Fruit fly (Drosophila melanogaster) whole organism, larva: ENCODE measurements around the gene teq.

Experiments
- noc ChIP-seq: fragments of 200-800 bp; sonication (Bioruptor generic); optimal IDR thresholded peaks from 3 replicates; lab custom pipeline; 2019; ENCODE audit warnings: missing biosample characterization, mild to moderate bottlenecking, missing genetic modification characterization, moderate library complexity

Gene teq

dm6 chr3L:9065997-9066441 lies 8.4 kb upstream of the teq start, which contains the start of gene Argk1:
Argk1 (minus strand) TSS chr3L:9066027.
- peak; percentile 91 for TF ChIP-seq noc (tag; lab: Kevin White, UChicago)

- peak; percentile 40 for TF ChIP-seq noc (tag; lab: Kevin White, UChicago)
These were observed 7.9 kb upstream of the teq start for dm6 chr3L:9066509-9067021.

- TF ChIP-seq noc (tag; lab: Kevin White, UChicago): no peak
These were observed 2.2 kb upstream of the teq start for dm6 chr3L:9072062-9072730.

DNA sequence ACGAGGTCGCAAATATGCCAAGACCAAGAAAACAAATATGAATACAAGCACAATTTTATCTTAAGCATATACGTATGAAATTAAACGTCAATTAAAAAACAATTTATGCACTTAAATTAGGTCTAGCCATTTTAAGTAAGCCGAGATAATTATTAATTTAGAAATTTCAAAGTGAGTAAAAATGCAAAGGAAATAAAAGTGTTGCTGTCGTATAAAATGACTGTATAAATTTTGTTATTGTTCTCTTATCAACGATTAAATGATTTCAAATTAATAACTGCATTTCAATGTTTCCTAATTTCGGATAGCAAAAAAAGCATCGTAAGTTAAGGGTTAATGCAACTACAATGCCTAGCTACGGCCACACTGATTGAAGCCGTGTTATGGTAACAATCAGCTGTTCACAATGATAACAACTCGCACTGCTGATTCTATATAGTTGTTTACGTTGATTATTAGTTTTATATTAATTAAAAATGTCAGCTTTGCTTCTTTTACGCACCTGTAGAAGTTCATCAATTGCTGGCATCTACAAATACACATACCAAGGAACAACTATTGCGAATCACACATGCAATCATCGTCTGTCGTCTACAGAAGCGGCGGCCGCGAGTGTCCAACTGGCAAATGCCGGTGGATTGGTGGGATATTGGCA lies 1.6 kb upstream of the teq start, which contains the start of the genes CG4911 and CG4942:
Gene CG4911, minus strand, starts transcription at position 1 of the 655 bp plus-strand sequence.
Gene CG4942, plus strand, starts transcription at position 375 of the 655 bp plus-strand sequence.
- TF ChIP-seq noc (tag; lab: Kevin White, UChicago): peak; percentile 51

DNA sequence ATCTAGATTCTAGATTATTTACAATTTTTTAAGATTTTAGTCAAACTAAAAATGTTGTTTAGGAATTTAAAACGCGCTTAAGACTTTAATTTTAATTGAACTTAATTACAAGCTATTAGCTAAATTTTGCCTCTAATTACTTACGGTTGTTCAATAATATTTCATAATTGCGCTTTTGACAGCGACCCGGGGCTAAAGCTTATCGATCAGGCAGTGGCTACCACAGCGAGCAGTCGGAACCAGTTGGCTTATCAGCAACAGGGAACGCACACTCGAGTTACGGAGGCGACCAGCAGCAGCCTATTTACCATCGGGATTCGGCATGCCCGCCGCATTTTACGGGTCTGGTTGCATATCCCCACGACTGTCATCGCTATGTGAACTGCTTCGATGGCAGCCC lies 439 bp downstream of the teq start:
- TF ChIP-seq noc (tag; lab: Kevin White, UChicago): peak; percentile 43

DNA sequence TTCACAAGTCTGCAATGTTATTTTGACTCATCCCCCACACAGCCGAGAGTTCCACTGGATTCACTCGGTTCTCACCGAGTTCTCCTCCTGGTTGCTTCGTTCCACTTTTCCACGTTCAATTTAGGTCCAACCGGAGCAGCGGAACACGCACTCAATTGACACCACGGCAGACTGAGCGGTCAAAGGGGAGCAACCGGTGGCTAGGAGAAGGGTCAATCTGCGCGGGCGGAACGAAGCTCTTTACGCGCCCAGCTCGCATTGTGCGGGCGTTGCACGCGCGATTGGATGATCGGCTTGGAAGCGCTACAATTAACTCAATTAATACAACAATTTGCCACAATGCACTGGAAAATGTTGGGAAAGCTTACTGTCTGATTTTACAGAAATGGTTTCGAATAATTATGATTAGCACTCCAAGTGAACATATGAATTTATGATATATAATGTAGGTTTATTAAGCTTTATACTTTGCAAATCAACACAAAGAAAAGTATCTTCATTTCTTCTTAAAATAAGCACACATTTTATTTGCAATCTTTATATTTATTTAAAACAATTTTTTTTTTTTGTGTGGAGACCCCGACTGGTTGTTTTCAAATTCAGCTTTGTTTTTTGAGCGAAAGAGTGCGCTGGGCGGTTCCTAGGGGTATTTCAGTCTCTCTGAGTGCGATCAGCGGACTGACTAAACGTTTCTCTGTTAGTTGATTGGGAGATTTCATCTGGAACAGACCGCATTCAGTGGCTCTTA lies 18.1 kb downstream of the teq start, which contains the start of gene CG32032:
Gene CG32032, plus strand, starts transcription at position 698 of the 748 bp plus-strand sequence.
- no peak for TF ChIP-seq noc (tag; lab: Kevin White, UChicago)

dm6 chr3L:9094980-9095425 lies 20.6 kb downstream of the teq start:
- TF ChIP-seq noc (tag; lab: Kevin White, UChicago): peak; percentile 42

DNA sequence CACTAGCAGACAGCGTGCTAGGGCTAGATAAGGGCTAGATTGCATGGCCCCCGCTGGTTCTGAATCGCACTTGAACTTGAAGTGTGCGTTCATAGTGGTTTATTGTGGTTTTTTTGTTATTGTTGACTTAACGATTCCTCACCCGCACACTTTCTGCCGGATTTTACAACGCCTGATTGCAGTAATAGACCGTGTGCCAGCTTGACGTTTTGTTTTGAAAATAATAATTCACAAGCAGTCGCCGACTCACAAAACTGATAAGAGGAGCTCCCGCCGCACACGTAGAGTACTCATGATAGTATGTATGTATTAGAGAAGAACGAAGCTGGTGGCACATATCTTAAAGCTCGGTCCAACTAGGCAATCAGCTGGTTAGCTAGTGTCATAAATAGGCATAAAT lies 21.3 kb downstream of the teq start:
- TF ChIP-seq noc (tag; lab: Kevin White, UChicago): no peak

dm6 chr3L:9096648-9097047 lies 22.2 kb downstream of the teq start, which contains the start of gene CG13315:
CG13315 (plus strand) TSS chr3L:9096877.
- peak; percentile 18 for TF ChIP-seq noc (tag; lab: Kevin White, UChicago)

DNA sequence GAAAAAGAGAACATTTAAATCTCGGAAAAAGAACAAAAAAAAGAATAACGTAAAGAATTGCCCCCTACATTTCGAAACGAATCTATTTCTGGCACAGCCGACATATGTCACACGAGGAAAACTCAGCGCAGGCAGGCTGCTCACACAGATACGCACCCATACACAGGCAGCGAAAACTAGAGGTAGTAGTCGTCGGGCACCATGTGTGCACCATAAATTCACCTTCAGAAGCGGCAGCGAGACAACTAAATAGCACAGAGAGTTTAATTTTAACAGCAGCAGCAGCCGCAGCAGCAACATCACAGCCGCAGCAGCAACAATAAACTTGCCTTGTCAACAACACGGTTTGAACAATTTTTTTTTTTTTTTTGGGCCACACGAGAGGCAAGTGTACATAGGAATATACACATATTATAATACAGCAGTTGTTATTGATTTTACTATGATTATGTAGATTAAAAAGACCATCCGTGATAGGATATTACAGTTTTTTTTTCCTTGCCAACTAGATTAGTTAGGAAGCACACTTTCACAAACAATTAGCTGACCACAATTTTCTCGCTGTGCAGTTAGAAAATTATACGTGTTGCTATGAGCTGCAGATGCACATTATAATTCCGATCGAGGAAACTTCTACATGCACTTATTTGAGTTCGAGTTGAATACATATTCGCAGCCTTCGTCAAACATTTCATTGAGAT lies 39.3 kb downstream of the teq start:
- no peak for TF ChIP-seq noc (tag; lab: Kevin White, UChicago)

- TF ChIP-seq noc (tag; lab: Kevin White, UChicago): no peak
These were observed 40.0 kb downstream of the teq start for dm6 chr3L:9114404-9114803.

DNA sequence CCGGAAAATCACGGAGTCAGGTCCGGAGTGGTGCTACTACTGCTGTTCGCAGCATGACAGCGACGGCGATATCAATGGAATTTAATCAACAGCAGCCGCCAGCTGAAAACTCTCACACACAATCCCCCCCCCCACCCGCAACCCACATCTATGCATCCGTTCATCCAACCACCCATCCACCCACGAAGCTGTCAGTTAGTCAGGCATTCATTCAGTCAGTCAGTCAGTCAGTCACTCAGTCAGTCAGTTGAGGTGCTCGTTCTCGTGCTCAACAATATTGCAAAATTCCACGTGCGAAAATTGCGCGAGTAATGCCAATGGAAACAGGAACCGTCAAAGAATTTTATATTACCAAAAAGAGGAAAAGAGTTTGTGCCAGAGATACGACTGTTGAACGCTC lies 41.2 kb downstream of the teq start:
- TF ChIP-seq noc (tag; lab: Kevin White, UChicago): no peak

dm6 chr3L:9119564-9119963 lies 45.1 kb downstream of the teq start:
- no peak for TF ChIP-seq noc (tag; lab: Kevin White, UChicago)

DNA sequence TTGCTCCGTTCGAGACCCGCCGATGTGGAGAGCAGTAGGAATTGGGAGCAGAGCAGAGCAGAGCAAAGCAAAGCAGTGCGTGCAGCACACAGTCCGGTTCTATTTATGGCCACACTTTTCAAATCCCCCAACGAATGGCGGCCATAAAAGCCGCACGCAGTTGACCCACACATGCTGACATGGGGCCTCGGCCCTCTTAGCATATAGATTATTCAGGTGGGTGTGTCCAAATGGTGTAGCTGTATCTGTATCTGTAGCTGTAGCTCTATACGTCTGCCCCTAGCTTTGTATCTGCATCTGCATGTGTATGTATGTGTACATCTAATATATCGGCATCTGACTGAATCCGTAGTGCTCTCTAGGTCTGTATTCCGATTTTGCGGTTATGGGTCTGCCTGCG lies 46.8 kb downstream of the teq start:
- TF ChIP-seq noc (tag; lab: Kevin White, UChicago): no peak

DNA sequence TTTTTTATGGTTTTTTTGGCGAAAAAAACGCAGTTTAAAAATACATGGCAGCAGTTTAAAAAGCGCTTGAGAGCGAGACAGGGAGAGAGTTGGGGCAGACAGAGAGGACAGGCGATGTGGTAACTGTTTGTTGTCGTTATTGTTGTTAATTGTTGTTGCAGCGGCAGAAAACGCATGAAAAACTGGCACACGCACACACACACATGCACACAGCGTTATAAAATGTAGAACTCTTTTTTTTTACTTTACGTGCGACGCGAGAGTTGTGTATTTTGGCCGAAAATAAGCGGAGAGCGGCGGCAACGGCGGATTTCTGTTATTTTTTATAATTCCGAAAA lies 50.4 kb downstream of the teq start:
- no peak for TF ChIP-seq noc (tag; lab: Kevin White, UChicago)
